Fruit fly (Drosophila melanogaster): Measurements from ENCODE around the gene jus.

DNA sequence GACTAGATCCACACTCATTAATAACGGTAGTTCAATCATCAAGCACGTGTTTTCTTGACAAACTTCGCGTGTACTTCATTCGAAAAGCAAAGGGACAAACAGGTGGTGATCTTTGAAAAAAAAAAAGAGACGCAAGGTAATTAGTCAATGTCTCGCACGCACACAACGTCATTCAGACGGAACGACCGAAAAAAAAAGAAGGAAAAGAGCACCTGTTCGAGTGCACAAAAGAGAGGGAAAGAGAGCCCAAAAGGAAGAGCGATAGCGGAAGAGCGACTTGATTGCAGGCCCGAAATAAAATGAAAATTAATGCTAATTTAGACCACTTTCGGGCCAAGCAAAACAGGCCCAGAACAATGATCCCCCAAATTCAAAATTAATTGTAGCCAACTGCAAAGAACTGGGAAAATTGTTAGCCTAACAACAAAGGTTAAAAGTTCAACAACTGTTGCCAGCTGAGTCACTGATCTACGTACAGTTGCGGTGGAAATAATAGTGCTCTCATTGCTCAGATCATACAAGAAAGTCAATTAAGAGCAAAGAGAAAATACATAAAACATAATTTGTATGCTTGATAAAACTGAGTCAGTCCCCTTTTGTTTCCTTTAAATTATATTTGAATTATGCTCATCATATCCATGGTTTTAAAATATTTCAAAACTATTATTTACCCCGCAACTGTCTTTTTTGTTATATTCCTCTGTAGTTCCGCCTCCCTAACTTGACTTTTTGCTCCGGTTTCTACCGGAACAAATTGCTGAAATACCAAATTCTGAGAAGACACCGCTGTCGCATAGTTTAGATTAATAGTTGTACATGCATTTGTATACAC lies 21.1 kb upstream of the jus start:
- TF ChIP-seq woc (GFP tag; optimal IDR thresholded peaks at IDR 0.05) (no peak), tai (GFP tag; optimal IDR thresholded peaks at IDR 0.05) (no peak), CrebA (GFP tag; optimal IDR thresholded peaks at IDR 0.05; ENCODE audit: borderline replicate concordance) (no peak), psq (GFP tag; optimal IDR thresholded peaks at IDR 0.05) (no peak), sv (GFP tag; optimal IDR thresholded peaks at IDR 0.05) (no peak), OdsH (GFP tag; optimal IDR thresholded peaks at IDR 0.05) (no peak), Abd-B (GFP tag; optimal IDR thresholded peaks at IDR 0.05) (no peak), GATAd (GFP tag; optimal IDR thresholded peaks at IDR 0.05) (no peak), pan (optimal IDR thresholded peaks at IDR 0.05) (no peak), dl (GFP tag; optimal IDR thresholded peaks at IDR 0.05; ENCODE audit: insufficient read depth in 1 of 2, partially characterized antibody in 2 of 2) (no peak), Vsx2 (GFP tag; optimal IDR thresholded peaks at IDR 0.05; ENCODE audit: partially characterized antibody) (no peak), Myc (optimal IDR thresholded peaks at IDR 0.05) (no peak), foxo (GFP tag; optimal IDR thresholded peaks at IDR 0.05) (no peak), fru (GFP tag; optimal IDR thresholded peaks at IDR 0.05) (no peak)

All from whole organism, wandering third instar larva.